Worm (Caenorhabditis elegans) whole organism, early embryonic: ENCODE data around the gene grl-11.

Experiments
- B0310.2 ChIP-seq: sonication (generic microtip); optimal IDR thresholded peaks from 2 replicates; lab custom pipeline; 2016; ENCODE audit warnings: mild to moderate bottlenecking, missing genetic modification characterization, missing compliant biosample characterization
- F13C5.2 ChIP-seq: sonication (generic microtip); optimal IDR thresholded peaks from 2 replicates; lab custom pipeline; 2017; ENCODE audit warnings: mild to moderate bottlenecking, missing genetic modification characterization, inconsistent platforms, missing compliant biosample characterization
- ama-1 ChIP-seq: fragments of 150-350 bp; optimal IDR thresholded peaks from 2 replicates; lab custom pipeline; 2014
- ceh-13 ChIP-seq: fragments of 200-800 bp; sonication (Bioruptor generic); optimal IDR thresholded peaks from 2 replicates; lab custom pipeline; 2018; ENCODE audit warnings: mild to moderate bottlenecking, missing genetic modification characterization, missing compliant biosample characterization
- tbx-37 ChIP-seq: fragments of 200-800 bp; sonication (Bioruptor generic); conservative IDR thresholded peaks from 2 replicates; pipeline ENCODE4 v1.3.6; 2022; ENCODE audit warnings: missing genetic modification reagents, missing genetic modification characterization, missing compliant biosample characterization

DNA sequence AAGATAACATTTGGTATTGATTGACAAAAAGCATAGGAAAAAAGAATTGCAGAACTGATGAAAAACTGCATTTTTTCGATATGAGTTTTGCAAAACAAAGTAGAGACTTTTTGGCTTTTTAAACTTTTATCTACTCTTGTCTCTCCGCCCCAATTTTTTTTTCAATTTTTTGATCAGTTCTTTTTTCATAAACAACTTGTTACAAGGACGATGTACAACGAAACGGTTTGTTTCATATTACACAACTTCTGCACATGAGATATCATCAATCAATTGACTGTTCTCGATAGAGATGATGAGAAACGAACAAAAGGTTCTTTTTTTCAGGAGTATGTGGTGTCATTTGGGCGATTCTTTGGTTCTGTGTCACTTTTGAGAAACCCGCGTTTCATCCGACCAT lies 20.4 kb upstream of the grl-11 start, which contains the start of gene ZK512.7:
- TF ChIP-seq ama-1 (lab: Kevin White, UChicago) (no peak), tbx-37 (GFP tag; lab: Robert Waterston, UW) (no peak), F13C5.2 (tag; lab: Kevin White, UChicago) (no peak), ceh-13 (GFP tag; lab: Kevin White, UChicago) (no peak), B0310.2 (no peak)
